Fruit fly (Drosophila melanogaster) whole organism, embryonic: ENCODE data around the gene CG13071.

Source experiments
- Aef1 ChIP-seq: fragments of 200-800 bp; sonication (Bioruptor generic); IDR thresholded peaks from 3 replicates; pipeline ENCODE4 v1.3.6; 2022; ENCODE audit warnings: missing biosample characterization, missing genetic modification characterization
- Atf-2 ChIP-seq: fragments of 200-800 bp; sonication (Bioruptor generic); optimal IDR thresholded peaks from 2 replicates; lab custom pipeline; 2016; ENCODE audit warnings: missing biosample characterization, missing genetic modification characterization
- Atf6 ChIP-seq: fragments of 200-800 bp; sonication (Bioruptor generic); IDR thresholded peaks from 2 replicates; pipeline ENCODE4 v1.3.6; 2022; ENCODE audit warnings: missing biosample characterization, missing genetic modification characterization
- Blimp-1 ChIP-seq: fragments of 200-800 bp; sonication (Bioruptor generic); optimal IDR thresholded peaks from 3 replicates; lab custom pipeline; 2018; ENCODE audit warnings: missing biosample characterization, missing genetic modification characterization, mild to moderate bottlenecking, moderate library complexity, missing genetic modification reagents
- CG11085 ChIP-seq: fragments of 200-800 bp; sonication (Bioruptor generic); IDR thresholded peaks from 2 replicates; pipeline ENCODE4 v1.3.6; 2022; ENCODE audit warnings: missing biosample characterization, missing genetic modification characterization
- CG11696 ChIP-seq: fragments of 200-800 bp; sonication (Bioruptor generic); IDR thresholded peaks from 2 replicates; pipeline ENCODE4 v1.3.6; 2022; ENCODE audit warnings: missing biosample characterization, missing genetic modification characterization
- CG12155 ChIP-seq: fragments of 200-800 bp; sonication (Bioruptor generic); optimal IDR thresholded peaks from 3 replicates; lab custom pipeline; 2016; ENCODE audit warnings: missing biosample characterization, missing genetic modification characterization
- CG13424 ChIP-seq: fragments of 200-800 bp; sonication (Bioruptor generic); optimal IDR thresholded peaks from 2 replicates; lab custom pipeline; 2019; ENCODE audit warnings: missing biosample characterization, mild to moderate bottlenecking, missing genetic modification characterization, moderate library complexity
- CG13775 ChIP-seq: fragments of 200-800 bp; sonication (Bioruptor generic); optimal IDR thresholded peaks from 3 replicates; lab custom pipeline; 2017; ENCODE audit warnings: missing biosample characterization, mild to moderate bottlenecking, missing genetic modification characterization
- CG14441 ChIP-seq: fragments of 200-800 bp; sonication (Bioruptor generic); IDR thresholded peaks from 2 replicates; pipeline ENCODE4 v1.3.6; 2022; ENCODE audit warnings: missing biosample characterization, missing genetic modification characterization
- CG17328 ChIP-seq: fragments of 200-800 bp; sonication (Bioruptor generic); IDR thresholded peaks from 2 replicates; pipeline ENCODE4 v1.3.6; 2022; ENCODE audit warnings: missing biosample characterization, missing genetic modification characterization
- CG17385 ChIP-seq: fragments of 200-800 bp; sonication (Bioruptor generic); optimal IDR thresholded peaks from 3 replicates; lab custom pipeline; 2018; ENCODE audit warnings: missing biosample characterization, mild to moderate bottlenecking, missing genetic modification characterization
- CG30403 ChIP-seq: fragments of 200-800 bp; sonication (Bioruptor generic); optimal IDR thresholded peaks from 3 replicates; lab custom pipeline; 2016; ENCODE audit warnings: missing biosample characterization, missing genetic modification characterization
- CG3163 ChIP-seq: fragments of 200-800 bp; sonication (Bioruptor generic); optimal IDR thresholded peaks from 3 replicates; lab custom pipeline; 2016; ENCODE audit warnings: missing biosample characterization, missing genetic modification characterization
- CG32767 ChIP-seq: fragments of 200-800 bp; sonication (Bioruptor generic); IDR thresholded peaks from 2 replicates; pipeline ENCODE4 v1.3.6; 2022; ENCODE audit warnings: missing biosample characterization, missing genetic modification characterization
- CG32772 ChIP-seq: fragments of 200-800 bp; sonication (Bioruptor generic); IDR thresholded peaks from 2 replicates; pipeline ENCODE4 v1.3.6; 2022; ENCODE audit warnings: missing biosample characterization, missing genetic modification characterization
- CG34422 ChIP-seq: fragments of 200-800 bp; sonication (Bioruptor generic); IDR thresholded peaks from 3 replicates; pipeline ENCODE4 v1.3.6; 2022; ENCODE audit warnings: missing biosample characterization, missing genetic modification characterization
- CG4730 ChIP-seq: fragments of 200-800 bp; sonication (Bioruptor generic); IDR thresholded peaks from 2 replicates; pipeline ENCODE4 v1.3.6; 2022; ENCODE audit warnings: missing biosample characterization, missing genetic modification characterization
- CG7357 ChIP-seq: fragments of 200-800 bp; sonication (Bioruptor generic); IDR thresholded peaks from 3 replicates; pipeline ENCODE4 v1.3.6; 2022; ENCODE audit warnings: missing biosample characterization, missing genetic modification characterization
- CG7839 ChIP-seq: fragments of 200-800 bp; sonication (Bioruptor generic); optimal IDR thresholded peaks from 3 replicates; lab custom pipeline; 2018; ENCODE audit warnings: missing biosample characterization, mild to moderate bottlenecking, missing genetic modification characterization, moderate library complexity
- CG8944 ChIP-seq: fragments of 200-800 bp; sonication (Bioruptor generic); optimal IDR thresholded peaks from 3 replicates; lab custom pipeline; 2016; ENCODE audit warnings: missing biosample characterization, missing genetic modification characterization
- CG9215 ChIP-seq: fragments of 200-800 bp; sonication (Bioruptor generic); IDR thresholded peaks from 2 replicates; pipeline ENCODE4 v1.3.6; 2022; ENCODE audit warnings: missing biosample characterization, missing genetic modification characterization
- CoRest ChIP-seq: fragments of 200-800 bp; sonication (Bioruptor generic); optimal IDR thresholded peaks from 3 replicates; lab custom pipeline; 2018; ENCODE audit warnings: missing biosample characterization, mild to moderate bottlenecking, missing genetic modification characterization, moderate library complexity
- MESR4 ChIP-seq: fragments of 200-800 bp; sonication (Bioruptor generic); optimal IDR thresholded peaks from 2 replicates; lab custom pipeline; 2018; ENCODE audit warnings: missing biosample characterization, mild to moderate bottlenecking, missing genetic modification characterization, moderate library complexity
- Oli ChIP-seq: fragments of 200-800 bp; sonication (Bioruptor generic); optimal IDR thresholded peaks from 2 replicates; lab custom pipeline; 2018; ENCODE audit warnings: missing biosample characterization, mild to moderate bottlenecking, missing genetic modification characterization, moderate library complexity
- Ptx1 ChIP-seq: fragments of 200-800 bp; sonication (Bioruptor generic); IDR thresholded peaks from 2 replicates; pipeline ENCODE4 v1.3.6; 2022; ENCODE audit warnings: missing biosample characterization, missing genetic modification characterization
- Sox100B ChIP-seq: fragments of 200-800 bp; sonication (Bioruptor generic); optimal IDR thresholded peaks from 3 replicates; lab custom pipeline; 2018; ENCODE audit warnings: missing biosample characterization, mild to moderate bottlenecking, missing genetic modification characterization
- Sox102F ChIP-seq: fragments of 200-800 bp; sonication (Bioruptor generic); optimal IDR thresholded peaks from 2 replicates; lab custom pipeline; 2018; ENCODE audit warnings: missing biosample characterization, mild to moderate bottlenecking, missing genetic modification characterization, moderate library complexity
- Xbp1 ChIP-seq: fragments of 200-800 bp; sonication (Bioruptor generic); optimal IDR thresholded peaks from 3 replicates; lab custom pipeline; 2016; ENCODE audit warnings: missing biosample characterization, mild to moderate bottlenecking, missing genetic modification characterization
- ap ChIP-seq: fragments of 200-800 bp; sonication (Bioruptor generic); IDR thresholded peaks from 2 replicates; pipeline ENCODE4 v1.3.6; 2022; ENCODE audit warnings: missing biosample characterization, missing genetic modification characterization
- cg ChIP-seq: fragments of 200-800 bp; sonication (Bioruptor generic); optimal IDR thresholded peaks from 3 replicates; lab custom pipeline; 2019; ENCODE audit warnings: missing biosample characterization, mild to moderate bottlenecking, missing genetic modification characterization, moderate library complexity
- dysf ChIP-seq: fragments of 200-800 bp; sonication (Bioruptor generic); IDR thresholded peaks from 3 replicates; pipeline ENCODE4 v1.3.6; 2022; ENCODE audit warnings: missing biosample characterization, missing genetic modification characterization
- esg ChIP-seq: fragments of 200-800 bp; sonication (Bioruptor generic); conservative IDR thresholded peaks from 2 replicates; pipeline ENCODE4 v1.3.6; 2022; ENCODE audit warnings: missing biosample characterization, missing genetic modification characterization
- fd3F ChIP-seq: fragments of 200-800 bp; sonication (Bioruptor generic); optimal IDR thresholded peaks from 2 replicates; lab custom pipeline; 2018; ENCODE audit warnings: missing biosample characterization, mild to moderate bottlenecking, missing genetic modification characterization, moderate library complexity
- gem ChIP-seq: fragments of 200-800 bp; sonication (Bioruptor generic); optimal IDR thresholded peaks from 2 replicates; lab custom pipeline; 2019; ENCODE audit warnings: missing biosample characterization, mild to moderate bottlenecking, missing genetic modification characterization, moderate library complexity
- h ChIP-seq: fragments of >200 bp; optimal IDR thresholded peaks from 2 replicates; lab custom pipeline; 2017
- ind ChIP-seq: fragments of 200-800 bp; sonication (Bioruptor generic); optimal IDR thresholded peaks from 3 replicates; lab custom pipeline; 2016; ENCODE audit warnings: missing biosample characterization, missing genetic modification characterization
- insv ChIP-seq, 2 experiments: fragments of 200-800 bp; sonication (Bioruptor generic); optimal IDR thresholded peaks; 3 replicates each; lab custom pipeline; 2016 to 2018; ENCODE audit warnings: missing biosample characterization in 2 of 2, missing genetic modification characterization in 2 of 2
- lab ChIP-seq: fragments of 200-800 bp; sonication (Bioruptor generic); optimal IDR thresholded peaks from 3 replicates; lab custom pipeline; 2017; ENCODE audit warnings: missing biosample characterization, missing genetic modification characterization, mild to moderate bottlenecking, moderate library complexity, missing genetic modification reagents
- maf-S ChIP-seq: fragments of 200-800 bp; sonication (Bioruptor generic); optimal IDR thresholded peaks from 2 replicates; lab custom pipeline; 2016; ENCODE audit warnings: missing biosample characterization, missing genetic modification characterization
- pan ChIP-seq, 4 experiments: fragments of >200 bp in 3 of 4; fragments of 200-800 bp in 1 of 4; sonication (Bioruptor generic) in 1 of 4; optimal IDR thresholded peaks in 3 of 4; IDR thresholded peaks in 1 of 4; 2 replicates each; pipeline versions ENCODE4 v1.3.6 to Lab custom; 2017 to 2022; ENCODE audit warnings: missing biosample characterization in 2 of 4, missing genetic modification characterization in 2 of 4, mixed read lengths in 1 of 4
- prd ChIP-seq, 3 experiments: fragments of >200 bp in 2 of 3; fragments of 200-800 bp in 1 of 3; sonication (Bioruptor generic) in 1 of 3; optimal IDR thresholded peaks in 2 of 3; IDR thresholded peaks in 1 of 3; 2 replicates in 2 of 3; 3 replicates in 1 of 3; pipeline versions ENCODE4 v1.3.6 to Lab custom; 2017 to 2022; ENCODE audit warnings: missing biosample characterization in 1 of 3, missing genetic modification characterization in 1 of 3
- repo ChIP-seq: fragments of 200-800 bp; sonication (Bioruptor generic); optimal IDR thresholded peaks from 2 replicates; lab custom pipeline; 2016; ENCODE audit warnings: missing biosample characterization, missing genetic modification characterization
- row ChIP-seq: fragments of 200-800 bp; sonication (Bioruptor generic); IDR thresholded peaks from 3 replicates; pipeline ENCODE4 v1.3.6; 2022; ENCODE audit warnings: missing biosample characterization, missing genetic modification characterization
- slbo ChIP-seq: fragments of 200-800 bp; sonication (Bioruptor generic); IDR thresholded peaks from 2 replicates; pipeline ENCODE4 v1.3.6; 2022; ENCODE audit warnings: missing biosample characterization, missing genetic modification characterization
- stc ChIP-seq: fragments of 200-800 bp; sonication (Bioruptor generic); IDR thresholded peaks from 2 replicates; pipeline ENCODE4 v1.3.6; 2022; ENCODE audit warnings: missing biosample characterization, missing genetic modification characterization
- tap ChIP-seq: fragments of 200-800 bp; optimal IDR thresholded peaks from 3 replicates; lab custom pipeline; 2019; ENCODE audit warnings: missing biosample characterization, mild to moderate bottlenecking, missing genetic modification characterization, moderate library complexity
- ttk ChIP-seq: fragments of 200-800 bp; sonication (Bioruptor generic); IDR thresholded peaks from 2 replicates; pipeline ENCODE4 v2.1.2; 2022; ENCODE audit warnings: missing biosample characterization, missing genetic modification characterization
- zen ChIP-seq: fragments of 200-800 bp; sonication (Bioruptor generic); optimal IDR thresholded peaks from 3 replicates; lab custom pipeline; 2018; ENCODE audit warnings: missing biosample characterization, mild to moderate bottlenecking, missing genetic modification characterization, moderate library complexity

CG13071 gene

DNA sequence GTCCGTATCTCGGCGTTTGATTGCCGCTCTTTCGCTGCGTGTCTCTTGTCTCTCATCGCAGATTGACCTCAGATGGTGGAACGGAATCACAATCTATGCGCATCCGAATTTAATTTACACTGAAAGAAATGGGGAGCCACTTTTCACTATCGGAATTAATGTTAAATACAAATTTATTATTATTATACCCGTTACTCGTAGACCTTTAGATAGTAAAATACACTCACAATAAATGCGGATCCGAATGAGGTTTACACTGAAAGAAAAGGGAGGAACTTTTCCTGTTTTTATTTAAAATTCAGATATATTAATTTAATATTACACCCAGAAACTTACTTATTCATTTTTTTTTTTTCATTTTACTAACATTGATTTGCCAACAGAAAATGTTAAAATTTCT, 26.5 kb downstream of the CG13071 start (continued):
- TF ChIP-seq CG8944 (GFP tag; lab: Kevin White, UChicago): no peak
- peak; percentile 19 for TF ChIP-seq lab (GFP tag; lab: Kevin White, UChicago)
- TF ChIP-seq repo (GFP tag; lab: Kevin White, UChicago): no peak
- TF ChIP-seq fd3F (GFP tag; lab: Kevin White, UChicago): peak; percentile 36
- TF ChIP-seq CG13775: peak; percentile 11
- TF ChIP-seq CG34422: peak; percentile 50; the same call in 1 of the 3 replicates
- TF ChIP-seq CG7357 (GFP tag; lab: Robert Waterston, UW): 0 out of 3 replicates have a peak, but pooled peaks have one; percentile 21
- peak; percentile 23 for TF ChIP-seq ind (GFP tag; lab: Kevin White, UChicago)
- TF ChIP-seq prd (optimal IDR thresholded peaks at IDR 0.05; lab: Kevin White, UChicago): no peak
- TF ChIP-seq prd (GFP tag; IDR thresholded peaks at IDR 0.05; lab: Robert Waterston, UW): peak; percentile 38; the same call in 1 of the 3 replicates
- TF ChIP-seq CG32772 (GFP tag; lab: Robert Waterston, UW): 0 out of 2 replicates have a peak, but pooled peaks have one; percentile 25
- peak; percentile 41 for TF ChIP-seq CG13424 (tag; lab: Kevin White, UChicago)
- TF ChIP-seq CG9215: no peak
- no peak for TF ChIP-seq pan (optimal IDR thresholded peaks at IDR 0.05; lab: Kevin White, UChicago)
- TF ChIP-seq pan (GFP tag; optimal IDR thresholded peaks at IDR 0.05 in 1 of 2, IDR thresholded peaks at IDR 0.05 in 1 of 2): peak in 1 of 2 experiments; percentile 37
- TF ChIP-seq tap (tag; lab: Kevin White, UChicago): peak; percentile 5
- peak; percentile 34; the same call in 1 of the 3 replicates for TF ChIP-seq row
- peak; percentile 20 for TF ChIP-seq CoRest (tag; lab: Kevin White, UChicago)
- peak; percentile 38; the same call in 1 of the 2 replicates for TF ChIP-seq Atf6 (GFP tag; lab: Robert Waterston, UW)
- peak; percentile 48 for TF ChIP-seq CG30403 (GFP tag; lab: Kevin White, UChicago)
- no peak for TF ChIP-seq Atf-2 (GFP tag; lab: Kevin White, UChicago)
- peak; percentile 65 for TF ChIP-seq gem (tag; lab: Kevin White, UChicago)
- 0 out of 2 replicates have a peak, but pooled peaks have one; percentile 43 for TF ChIP-seq Ptx1 (GFP tag; lab: Robert Waterston, UW)
- no peak for TF ChIP-seq h (lab: Kevin White, UChicago)
- peak; percentile 31 for TF ChIP-seq Sox102F (GFP tag; lab: Kevin White, UChicago)
- TF ChIP-seq CG11696 (GFP tag; lab: Robert Waterston, UW): peak; percentile 44; the same call in 1 of the 2 replicates
- peak; percentile 22; the same call in 1 of the 2 replicates for TF ChIP-seq slbo (GFP tag; lab: Robert Waterston, UW)
- TF ChIP-seq Oli: peak; percentile 61
- no peak for TF ChIP-seq maf-S
- TF ChIP-seq insv (GFP tag; optimal IDR thresholded peaks at IDR 0.05; lab: Kevin White, UChicago): no peak
- TF ChIP-seq CG3163: no peak
- TF ChIP-seq Xbp1 (GFP tag; lab: Kevin White, UChicago): peak; percentile 56
- TF ChIP-seq CG11085 (GFP tag; lab: Robert Waterston, UW): no peak
- TF ChIP-seq CG17385 (GFP tag; lab: Kevin White, UChicago): peak; percentile 13
- peak; percentile 3 for TF ChIP-seq CG12155 (GFP tag; lab: Kevin White, UChicago)
- no peak for TF ChIP-seq MESR4 (GFP tag; lab: Kevin White, UChicago)
- peak; percentile 50; the same call in 1 of the 2 replicates for TF ChIP-seq CG4730
- TF ChIP-seq CG14441 (GFP tag; lab: Robert Waterston, UW): peak; percentile 33; the same call in 1 of the 2 replicates
- TF ChIP-seq Sox100B (GFP tag; lab: Kevin White, UChicago): no peak
- TF ChIP-seq cg: no peak
- TF ChIP-seq esg (GFP tag; lab: Robert Waterston, UW): peak; percentile 64; the same call in 1 of the 2 replicates
- TF ChIP-seq ttk (GFP tag; lab: Robert Waterston, UW): 0 out of 2 replicates have a peak, but pooled peaks have one; percentile 11
- peak; percentile 44; the same call in 1 of the 2 replicates for TF ChIP-seq CG17328
- peak; percentile 46; the same call in 1 of the 2 replicates for TF ChIP-seq CG32767 (GFP tag; lab: Robert Waterston, UW)
- TF ChIP-seq stc (GFP tag; lab: Robert Waterston, UW): 0 out of 2 replicates have a peak, but pooled peaks have one; percentile 26
- TF ChIP-seq Aef1: 0 out of 3 replicates have a peak, but pooled peaks have one; percentile 16
- TF ChIP-seq Blimp-1 (GFP tag; lab: Kevin White, UChicago): peak; percentile 22
- TF ChIP-seq zen: no peak
- TF ChIP-seq dysf (GFP tag; lab: Robert Waterston, UW): peak; percentile 61; the same call in 2 of the 3 replicates
- TF ChIP-seq CG7839 (tag; lab: Kevin White, UChicago): peak; percentile 39
- TF ChIP-seq ap: peak; percentile 65
